Worm (Caenorhabditis elegans) whole organism, L3 larva: Measurements from ENCODE around the gene tag-294.

Experiments
- aly-2 ChIP-seq: fragments of 150-350 bp; optimal IDR thresholded peaks from 2 replicates; lab custom pipeline; 2014; ENCODE audit warnings: missing biosample characterization, missing genetic modification characterization
- egl-27 ChIP-seq: sonication (generic microtip); optimal IDR thresholded peaks from 4 replicates; lab custom pipeline; 2017; ENCODE audit warnings: missing biosample characterization, missing genetic modification reagents, missing genetic modification characterization
- fkh-10 ChIP-seq: sonication (generic microtip); optimal IDR thresholded peaks from 2 replicates; lab custom pipeline; 2017; ENCODE audit warnings: missing biosample characterization, missing genetic modification reagents, missing genetic modification characterization
- lin-39 ChIP-seq: fragments of 150-350 bp; optimal IDR thresholded peaks from 2 replicates; lab custom pipeline; 2018; ENCODE audit warnings: missing biosample characterization, missing genetic modification reagents, missing genetic modification characterization
- lsy-12 ChIP-seq: sonication (generic microtip); optimal IDR thresholded peaks from 2 replicates; lab custom pipeline; 2016; ENCODE audit warnings: mild to moderate bottlenecking, missing genetic modification characterization, missing compliant biosample characterization
- nhr-12 ChIP-seq: fragments of 150-350 bp; optimal IDR thresholded peaks from 2 replicates; lab custom pipeline; 2014; ENCODE audit warnings: missing biosample characterization, missing genetic modification characterization
- nhr-23 ChIP-seq: fragments of 150-350 bp; optimal IDR thresholded peaks from 2 replicates; lab custom pipeline; 2014; ENCODE audit warnings: missing biosample characterization, missing genetic modification reagents, missing genetic modification characterization
- nhr-237 ChIP-seq: fragments of 150-350 bp; optimal IDR thresholded peaks from 2 replicates; lab custom pipeline; 2014; ENCODE audit warnings: missing biosample characterization, missing genetic modification characterization
- nhr-43 ChIP-seq: sonication (generic microtip); optimal IDR thresholded peaks from 2 replicates; lab custom pipeline; 2016; ENCODE audit warnings: mild to moderate bottlenecking, missing genetic modification characterization, missing compliant biosample characterization; ENCODE audit not compliant: poor library complexity, severe bottlenecking
- pha-4 ChIP-seq: fragments of 150-350 bp; optimal IDR thresholded peaks from 2 replicates; lab custom pipeline; 2014; ENCODE audit warnings: missing biosample characterization, missing genetic modification reagents, missing genetic modification characterization
- pqm-1 ChIP-seq: fragments of 150-350 bp; optimal IDR thresholded peaks from 2 replicates; lab custom pipeline; 2017; ENCODE audit warnings: missing biosample characterization, missing genetic modification characterization, inconsistent platforms
- unc-39 ChIP-seq: sonication (generic microtip); optimal IDR thresholded peaks from 4 replicates; lab custom pipeline; 2017; ENCODE audit warnings: missing biosample characterization, missing genetic modification characterization
- zag-1 ChIP-seq: fragments of 150-350 bp; optimal IDR thresholded peaks from 2 replicates; lab custom pipeline; 2014; ENCODE audit warnings: missing biosample characterization, missing genetic modification characterization

- TF ChIP-seq nhr-12 (no peak), aly-2 (tag; lab: Kevin White, UChicago) (no peak), unc-39 (tag; lab: Kevin White, UChicago) (no peak), pha-4 (no peak), nhr-237 (no peak), lsy-12 (no peak), nhr-23 (tag; lab: Kevin White, UChicago) (no peak), nhr-43 (tag; lab: Kevin White, UChicago) (no peak), pqm-1 (tag; lab: Kevin White, UChicago) (no peak), fkh-10 (GFP tag; lab: Kevin White, UChicago) (no peak), lin-39 (tag; lab: Kevin White, UChicago) (no peak), zag-1 (tag; lab: Kevin White, UChicago) (no peak), egl-27 (tag; lab: Kevin White, UChicago) (no peak)
Measured at ce11 chrX:5763292-5763691, at the start of gene tag-294.
